Fruit fly (Drosophila melanogaster) whole organism, wandering third instar larva: ENCODE results near the gene CG43678.

Experiments
- Abd-B ChIP-seq: fragments of >200 bp; optimal IDR thresholded peaks from 2 replicates; lab custom pipeline; 2017; ENCODE audit warnings: missing biosample characterization, missing genetic modification characterization
- Dfd ChIP-seq: fragments of >200 bp; optimal IDR thresholded peaks from 2 replicates; lab custom pipeline; 2017; ENCODE audit warnings: missing biosample characterization, missing genetic modification characterization
- GATAd ChIP-seq: sonication (Bioruptor generic); optimal IDR thresholded peaks from 2 replicates; lab custom pipeline; 2016; ENCODE audit warnings: missing biosample characterization, missing genetic modification characterization
- HLH106 ChIP-seq: fragments of 200-800 bp; optimal IDR thresholded peaks from 3 replicates; lab custom pipeline; 2019; ENCODE audit warnings: missing biosample characterization, mild to moderate bottlenecking, missing genetic modification characterization, moderate library complexity
- Hnf4 ChIP-seq: fragments of 200-800 bp; sonication (Bioruptor generic); optimal IDR thresholded peaks from 2 replicates; lab custom pipeline; 2016; ENCODE audit warnings: missing biosample characterization, mild to moderate bottlenecking, missing genetic modification characterization
- Hr78 ChIP-seq: fragments of >200 bp; optimal IDR thresholded peaks from 2 replicates; lab custom pipeline; 2017; ENCODE audit warnings: missing biosample characterization, missing genetic modification characterization
- Hr83 ChIP-seq: fragments of 200-300 bp; sonication (Bioruptor generic); optimal IDR thresholded peaks from 2 replicates; lab custom pipeline; 2016; ENCODE audit warnings: missing biosample characterization, mild to moderate bottlenecking, missing genetic modification characterization, moderate library complexity; ENCODE audit not compliant: poor library complexity, severe bottlenecking
- Jra ChIP-seq: sonication (Bioruptor generic); optimal IDR thresholded peaks from 2 replicates; lab custom pipeline; 2016; ENCODE audit warnings: missing biosample characterization, missing genetic modification characterization
- Mio ChIP-seq: sonication (Bioruptor generic); optimal IDR thresholded peaks from 2 replicates; lab custom pipeline; 2016; ENCODE audit warnings: missing biosample characterization, missing genetic modification characterization
- Myc ChIP-seq: fragments of >200 bp; optimal IDR thresholded peaks from 2 replicates; lab custom pipeline; 2017
- N ChIP-seq: fragments of >200 bp; optimal IDR thresholded peaks from 2 replicates; lab custom pipeline; 2018; ENCODE audit warnings: missing biosample characterization, missing external identifiers, missing genetic modification characterization
- OdsH ChIP-seq: fragments of 200-800 bp; sonication (Bioruptor generic); optimal IDR thresholded peaks from 2 replicates; lab custom pipeline; 2016; ENCODE audit warnings: missing biosample characterization, mild to moderate bottlenecking, missing genetic modification characterization
- Rel ChIP-seq, 2 experiments: fragments of 200-800 bp; sonication (Bioruptor generic) in 1 of 2; optimal IDR thresholded peaks; 2 replicates in 1 of 2; 3 replicates in 1 of 2; lab custom pipeline; 2016 to 2019; ENCODE audit warnings: mild to moderate bottlenecking in 2 of 2, missing biosample characterization in 2 of 2, missing genetic modification characterization in 2 of 2, moderate library complexity in 1 of 2
- Sp1 ChIP-seq: fragments of 200-800 bp; sonication (Bioruptor generic); optimal IDR thresholded peaks from 3 replicates; lab custom pipeline; 2019; ENCODE audit warnings: missing biosample characterization, mild to moderate bottlenecking, missing genetic modification characterization, moderate library complexity
- Vsx2 ChIP-seq: fragments of 200-300, 225-300 bp; sonication (Bioruptor generic); optimal IDR thresholded peaks from 2 replicates; lab custom pipeline; 2018; ENCODE audit warnings: missing biosample characterization, missing genetic modification characterization; ENCODE audit not compliant: partially characterized antibody
- brk ChIP-seq: fragments of 200-800 bp; sonication (Bioruptor generic); optimal IDR thresholded peaks from 2 replicates; lab custom pipeline; 2016; ENCODE audit warnings: missing biosample characterization, mild to moderate bottlenecking, missing genetic modification characterization
- dl ChIP-seq, 2 experiments: fragments of 175-275, 200-275 bp in 1 of 2; fragments of 200-275 bp in 1 of 2; sonication (Bioruptor generic); optimal IDR thresholded peaks; lab custom pipeline; 2018; ENCODE audit warnings: mild to moderate bottlenecking in 2 of 2, missing biosample characterization in 2 of 2, missing genetic modification characterization in 2 of 2, moderate library complexity in 2 of 2; ENCODE audit not compliant: partially characterized antibody in 2 of 2, insufficient read depth in 1 of 2
- dmrt93B ChIP-seq: fragments of 200-800 bp; sonication (Bioruptor generic); optimal IDR thresholded peaks from 2 replicates; lab custom pipeline; 2018; ENCODE audit warnings: missing biosample characterization, mild to moderate bottlenecking, missing genetic modification characterization
- ey ChIP-seq: fragments of 200-800 bp; sonication (Bioruptor generic); optimal IDR thresholded peaks from 2 replicates; lab custom pipeline; 2016; ENCODE audit warnings: missing biosample characterization, missing genetic modification characterization
- foxo ChIP-seq, 2 experiments: fragments of 200-800 bp; sonication (Bioruptor generic); optimal IDR thresholded peaks; 2 replicates in 1 of 2; 3 replicates in 1 of 2; lab custom pipeline; 2016 to 2017; ENCODE audit warnings: missing biosample characterization in 2 of 2, missing genetic modification characterization in 2 of 2
- fru ChIP-seq: fragments of 200-800 bp; sonication (Bioruptor generic); optimal IDR thresholded peaks from 3 replicates; lab custom pipeline; 2016; ENCODE audit warnings: missing biosample characterization, mild to moderate bottlenecking, missing genetic modification characterization
- h ChIP-seq: fragments of 200-800 bp; sonication (Bioruptor generic); optimal IDR thresholded peaks from 3 replicates; lab custom pipeline; 2016; ENCODE audit warnings: missing biosample characterization, mild to moderate bottlenecking, missing genetic modification characterization
- jim ChIP-seq: fragments of 175-275, 200-325 bp; sonication (Bioruptor generic); optimal IDR thresholded peaks from 2 replicates; lab custom pipeline; 2016; ENCODE audit warnings: missing biosample characterization, mild to moderate bottlenecking, missing genetic modification characterization
- lola ChIP-seq: fragments of >200 bp; optimal IDR thresholded peaks from 2 replicates; lab custom pipeline; 2017; ENCODE audit warnings: missing biosample characterization, missing genetic modification characterization
- pan ChIP-seq: fragments of >200 bp; optimal IDR thresholded peaks from 2 replicates; lab custom pipeline; 2017
- psq ChIP-seq: fragments of 200-800 bp; sonication (Bioruptor generic); optimal IDR thresholded peaks from 3 replicates; lab custom pipeline; 2017; ENCODE audit warnings: missing biosample characterization, mild to moderate bottlenecking, missing genetic modification characterization, moderate library complexity
- rgr ChIP-seq: fragments of 200-800 bp; sonication (Bioruptor generic); optimal IDR thresholded peaks from 3 replicates; lab custom pipeline; 2016; ENCODE audit warnings: missing biosample characterization, mild to moderate bottlenecking, missing genetic modification characterization
- sage ChIP-seq: fragments of 200-800 bp; sonication (Bioruptor generic); optimal IDR thresholded peaks from 2 replicates; lab custom pipeline; 2016; ENCODE audit warnings: missing biosample characterization, mild to moderate bottlenecking, missing genetic modification characterization
- sv ChIP-seq: fragments of 200-800 bp; sonication (Bioruptor generic); optimal IDR thresholded peaks from 3 replicates; lab custom pipeline; 2016; ENCODE audit warnings: missing biosample characterization, missing genetic modification characterization
- tai ChIP-seq: sonication (Bioruptor generic); optimal IDR thresholded peaks from 2 replicates; lab custom pipeline; 2016; ENCODE audit warnings: missing biosample characterization, missing genetic modification characterization
- usp ChIP-seq: fragments of >200 bp; optimal IDR thresholded peaks from 2 replicates; lab custom pipeline; 2017; ENCODE audit warnings: missing biosample characterization, missing genetic modification characterization
- woc ChIP-seq: sonication (Bioruptor generic); optimal IDR thresholded peaks from 2 replicates; lab custom pipeline; 2016; ENCODE audit warnings: missing biosample characterization, mild to moderate bottlenecking, missing genetic modification characterization

The CG43678 gene

DNA sequence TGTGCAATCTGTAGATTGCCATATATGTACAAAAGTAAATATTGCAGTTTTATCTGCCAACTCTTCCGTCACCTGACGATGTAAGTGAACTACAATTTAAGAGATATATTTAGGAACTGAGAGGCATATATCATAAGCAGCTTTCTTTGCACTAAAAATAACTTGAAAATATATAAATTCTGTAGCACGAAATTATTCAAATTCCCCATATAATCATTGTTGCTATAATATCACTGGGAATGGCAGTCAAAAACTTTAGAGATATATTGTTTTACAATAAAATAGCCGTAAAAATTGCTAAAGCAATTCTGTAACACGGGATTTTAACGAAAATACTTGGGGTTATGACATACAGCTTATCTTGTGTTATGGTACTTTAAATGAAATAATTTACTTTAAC, 2.0 kb upstream of the CG43678 start, which contains the start of gene CG43679:
Gene CG43679 (minus strand): TSS at position 101 of the 400 bp plus-strand sequence.
- TF ChIP-seq fru (GFP tag; lab: Kevin White, UChicago) (no peak), Sp1 (GFP tag; lab: Kevin White, UChicago) (no peak), rgr (GFP tag; lab: Kevin White, UChicago) (no peak), dl (GFP tag; optimal IDR thresholded peaks at IDR 0.05; lab: Kevin White, UChicago; ENCODE audit: insufficient read depth in 1 of 2, partially characterized antibody in 2 of 2) (no peak), N (GFP tag; lab: Kevin White, UChicago) (no peak), OdsH (GFP tag; lab: Kevin White, UChicago) (no peak), sv (GFP tag; lab: Kevin White, UChicago) (no peak), Hr83 (GFP tag; lab: Kevin White, UChicago) (no peak), Vsx2 (GFP tag; lab: Kevin White, UChicago) (no peak), woc (GFP tag; lab: Kevin White, UChicago) (no peak), brk (GFP tag; lab: Kevin White, UChicago) (no peak), tai (GFP tag; lab: Kevin White, UChicago) (no peak), Hr78 (no peak), ey (GFP tag; lab: Kevin White, UChicago) (no peak), dmrt93B (no peak)

- peak; percentile 21 for TF ChIP-seq h (GFP tag; lab: Kevin White, UChicago)
- TF ChIP-seq rgr (GFP tag; lab: Kevin White, UChicago), result no peak
- TF ChIP-seq HLH106 (tag; lab: Kevin White, UChicago), result no peak
- TF ChIP-seq, all 38 proteins: peak for 1
These were observed 1.4 kb upstream of the CG43678 start, which contains the start of gene CG12310 for dm6 chr3L:15050706-15051105. CG12310 (minus strand) TSS chr3L:15050806.

- TF ChIP-seq h (GFP tag; lab: Kevin White, UChicago) (no peak), Hr78 (no peak), sv (GFP tag; lab: Kevin White, UChicago) (no peak), Dfd (GFP tag; lab: Kevin White, UChicago) (no peak), HLH106 (tag; lab: Kevin White, UChicago) (no peak), foxo (GFP tag; optimal IDR thresholded peaks at IDR 0.05; lab: Kevin White, UChicago) (no peak), GATAd (GFP tag; lab: Kevin White, UChicago) (no peak), brk (GFP tag; lab: Kevin White, UChicago) (no peak), Hr83 (GFP tag; lab: Kevin White, UChicago) (no peak), Hnf4 (no peak)
These were observed 814 bp upstream of the CG43678 start, which contains the start of gene CG18581 for dm6 chr3L:15050109-15050508. CG18581 (minus strand) TSS chr3L:15050209.

DNA sequence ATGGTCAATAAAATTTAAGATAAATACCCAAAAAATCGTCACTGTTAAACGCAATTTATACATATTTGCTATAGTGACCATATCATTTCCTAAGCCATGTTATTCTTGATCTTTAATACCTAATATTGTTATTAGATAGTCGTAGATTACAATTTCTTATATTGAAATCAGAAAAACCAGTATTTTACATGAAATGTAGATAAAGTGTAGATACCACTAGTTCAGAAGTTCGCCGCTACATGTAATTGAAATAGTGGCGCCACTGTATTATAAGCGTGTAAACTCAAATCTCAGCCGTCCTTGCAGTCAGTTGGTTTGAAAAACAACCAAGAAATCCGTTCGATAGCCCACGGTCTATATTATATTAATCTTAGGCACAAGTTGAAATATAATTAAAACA, 1.2 kb downstream of the CG43678 start:
- TF ChIP-seq lola (GFP tag; lab: Kevin White, UChicago), result no peak
- peak; percentile 12 for TF ChIP-seq Myc
- TF ChIP-seq Hr83 (GFP tag; lab: Kevin White, UChicago), result no peak
- TF ChIP-seq sv (GFP tag; lab: Kevin White, UChicago), result no peak
- TF ChIP-seq psq (GFP tag; lab: Kevin White, UChicago), result no peak

DNA sequence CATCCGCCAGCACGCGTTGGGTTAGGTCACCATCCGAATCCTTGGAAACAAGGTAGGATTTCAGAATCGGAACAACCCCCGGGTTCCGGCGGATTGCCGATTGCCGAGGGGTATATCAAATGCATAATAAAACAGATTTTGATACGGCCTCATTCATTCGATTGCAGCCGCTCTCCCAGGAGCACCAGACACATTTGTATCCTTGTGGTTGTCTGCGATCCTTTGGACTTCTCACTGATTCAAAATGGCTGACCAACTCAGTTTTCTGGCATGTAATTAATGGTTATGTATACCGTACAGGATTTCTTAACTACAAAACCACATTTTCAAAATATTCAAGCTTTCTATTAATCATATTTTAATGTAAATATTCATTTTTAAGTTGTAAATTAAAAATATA, 1.7 kb downstream of the CG43678 start:
- TF ChIP-seq pan (lab: Kevin White, UChicago), result no peak
- TF ChIP-seq sage (GFP tag; lab: Kevin White, UChicago), result no peak
- no peak for TF ChIP-seq dmrt93B
- TF ChIP-seq Rel (GFP tag; optimal IDR thresholded peaks at IDR 0.05; lab: Kevin White, UChicago), result no peak
- TF ChIP-seq Rel (tag; optimal IDR thresholded peaks at IDR 0.05; lab: Kevin White, UChicago), result no peak
- TF ChIP-seq Abd-B (GFP tag; lab: Kevin White, UChicago), result no peak
- TF ChIP-seq, all 38 proteins: peak for 0

DNA sequence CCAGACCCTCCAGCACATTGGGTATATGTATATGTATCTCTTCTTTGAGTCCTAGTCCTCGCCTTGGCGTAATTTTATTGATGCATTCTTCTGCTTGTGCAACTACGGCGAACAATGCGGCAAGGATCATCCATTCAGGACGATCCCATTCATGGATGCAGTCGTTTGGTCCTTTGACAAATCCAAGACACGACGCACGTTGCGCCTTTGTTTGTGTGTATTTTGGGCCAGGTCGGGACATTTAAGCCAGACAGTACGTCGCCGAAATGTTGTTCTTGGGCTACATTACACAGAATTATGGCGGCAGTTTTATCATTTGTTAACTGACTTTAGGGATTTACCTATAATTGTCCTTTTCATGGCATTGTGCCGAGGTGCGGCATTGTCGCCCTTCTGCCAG, 4.2 kb downstream of the CG43678 start:
- TF ChIP-seq Jra (GFP tag; lab: Kevin White, UChicago) (no peak), rgr (GFP tag; lab: Kevin White, UChicago) (no peak), usp (GFP tag; lab: Kevin White, UChicago) (no peak), tai (GFP tag; lab: Kevin White, UChicago) (no peak), Mio (GFP tag; lab: Kevin White, UChicago) (no peak), Vsx2 (GFP tag; lab: Kevin White, UChicago) (no peak), GATAd (GFP tag; lab: Kevin White, UChicago) (no peak), jim (GFP tag; lab: Kevin White, UChicago) (no peak), sv (GFP tag; lab: Kevin White, UChicago) (no peak)
